Fruit fly (Drosophila melanogaster) whole organism, embryonic: ENCODE results near the gene CG43136.

Experiments
- Abd-B ChIP-seq: fragments of 200-800 bp; sonication (Bioruptor generic); optimal IDR thresholded peaks from 2 replicates; lab custom pipeline; 2018; ENCODE audit warnings: missing biosample characterization, mild to moderate bottlenecking, missing genetic modification characterization, moderate library complexity
- Adf1 ChIP-seq: fragments of 200-800 bp; sonication (Bioruptor generic); IDR thresholded peaks from 2 replicates; pipeline ENCODE4 v1.3.6; 2022; ENCODE audit warnings: missing biosample characterization, missing genetic modification characterization
- Bgb ChIP-seq: fragments of 200-800 bp; sonication (Bioruptor generic); IDR thresholded peaks from 2 replicates; pipeline ENCODE4 v1.3.6; 2022; ENCODE audit warnings: missing biosample characterization, missing genetic modification characterization; ENCODE audit not compliant: partially characterized antibody
- CG10321 ChIP-seq: fragments of 200-800 bp; sonication (Bioruptor generic); IDR thresholded peaks from 2 replicates; pipeline ENCODE4 v1.3.6; 2022; ENCODE audit warnings: missing biosample characterization, missing genetic modification characterization
- CG10543 ChIP-seq: fragments of 200-800 bp; sonication (Bioruptor generic); optimal IDR thresholded peaks from 3 replicates; lab custom pipeline; 2017; ENCODE audit warnings: missing biosample characterization, mild to moderate bottlenecking, missing genetic modification characterization, moderate library complexity
- CG10979 ChIP-seq: fragments of 200-800 bp; sonication (Bioruptor generic); optimal IDR thresholded peaks from 2 replicates; lab custom pipeline; 2018; ENCODE audit warnings: missing biosample characterization, mild to moderate bottlenecking, missing genetic modification characterization, moderate library complexity
- CG12659 ChIP-seq: fragments of 200-800 bp; sonication (Bioruptor generic); optimal IDR thresholded peaks from 3 replicates; lab custom pipeline; 2017; ENCODE audit warnings: mild to moderate bottlenecking, missing biosample characterization, missing genetic modification reagents, missing genetic modification characterization
- CG13624 ChIP-seq: fragments of 200-800 bp; sonication (Bioruptor generic); optimal IDR thresholded peaks from 2 replicates; lab custom pipeline; 2016; ENCODE audit warnings: missing biosample characterization, missing genetic modification characterization
- CG14860 ChIP-seq: fragments of 200-800 bp; sonication (Bioruptor generic); IDR thresholded peaks from 3 replicates; pipeline ENCODE4 v1.3.6; 2022; ENCODE audit warnings: missing biosample characterization, missing genetic modification characterization; ENCODE audit not compliant: partially characterized antibody
- CG15479 ChIP-seq: fragments of 200-800 bp; sonication (Bioruptor generic); optimal IDR thresholded peaks from 3 replicates; lab custom pipeline; 2019; ENCODE audit warnings: missing biosample characterization, mild to moderate bottlenecking, missing genetic modification characterization, moderate library complexity
- CG17912 ChIP-seq: fragments of 200-800 bp; sonication (Bioruptor generic); optimal IDR thresholded peaks from 2 replicates; lab custom pipeline; 2018; ENCODE audit warnings: missing biosample characterization, mild to moderate bottlenecking, missing genetic modification characterization
- CG18764 ChIP-seq: fragments of 200-800 bp; sonication (Bioruptor generic); optimal IDR thresholded peaks from 3 replicates; lab custom pipeline; 2016; ENCODE audit warnings: missing biosample characterization, missing genetic modification characterization
- CG2202 ChIP-seq: fragments of 200-800 bp; sonication (Bioruptor generic); optimal IDR thresholded peaks from 2 replicates; lab custom pipeline; 2018; ENCODE audit warnings: missing biosample characterization, mild to moderate bottlenecking, missing genetic modification characterization
- CG31441 ChIP-seq: fragments of 200-800 bp; sonication (Bioruptor generic); IDR thresholded peaks from 2 replicates; pipeline ENCODE4 v1.3.6; 2022; ENCODE audit warnings: missing biosample characterization, missing genetic modification characterization
- CG3838 ChIP-seq: fragments of 200-800 bp; sonication (Bioruptor generic); optimal IDR thresholded peaks from 3 replicates; lab custom pipeline; 2016; ENCODE audit warnings: missing biosample characterization, missing genetic modification characterization
- CG4730 ChIP-seq: fragments of 200-800 bp; sonication (Bioruptor generic); IDR thresholded peaks from 2 replicates; pipeline ENCODE4 v1.3.6; 2022; ENCODE audit warnings: missing biosample characterization, missing genetic modification characterization
- CG6813 ChIP-seq: fragments of 200-800 bp; sonication (Bioruptor generic); optimal IDR thresholded peaks from 2 replicates; lab custom pipeline; 2017; ENCODE audit warnings: missing biosample characterization, missing genetic modification characterization, mild to moderate bottlenecking, moderate library complexity, missing genetic modification reagents
- CG8944 ChIP-seq: fragments of 200-800 bp; sonication (Bioruptor generic); optimal IDR thresholded peaks from 3 replicates; lab custom pipeline; 2016; ENCODE audit warnings: missing biosample characterization, missing genetic modification characterization
- CrebB ChIP-seq: fragments of 200-800 bp; sonication (Bioruptor generic); optimal IDR thresholded peaks from 3 replicates; lab custom pipeline; 2018; ENCODE audit warnings: missing biosample characterization, mild to moderate bottlenecking, missing genetic modification characterization
- D19A ChIP-seq: fragments of 200-800 bp; optimal IDR thresholded peaks from 3 replicates; lab custom pipeline; 2019; ENCODE audit warnings: missing biosample characterization, mild to moderate bottlenecking, missing genetic modification characterization, moderate library complexity
- Dip2 ChIP-seq: fragments of 200-800 bp; sonication (Bioruptor generic); IDR thresholded peaks from 2 replicates; pipeline ENCODE4 v1.3.6; 2022; ENCODE audit warnings: missing biosample characterization, missing genetic modification characterization
- Hand ChIP-seq: fragments of 200-800 bp; sonication (Bioruptor generic); optimal IDR thresholded peaks from 2 replicates; lab custom pipeline; 2017; ENCODE audit warnings: mild to moderate bottlenecking, missing biosample characterization, missing genetic modification reagents, missing genetic modification characterization
- Med ChIP-seq: fragments of 200-800 bp; sonication (Bioruptor generic); peaks from one replicate; lab custom pipeline; 2016; ENCODE audit warnings: missing biosample characterization, missing genetic modification characterization, mild to moderate bottlenecking, inconsistent platforms, moderate library complexity
- Mes4 ChIP-seq: fragments of 200-800 bp; sonication (Bioruptor generic); optimal IDR thresholded peaks from 2 replicates; lab custom pipeline; 2016; ENCODE audit warnings: missing biosample characterization, missing genetic modification characterization
- NC2α ChIP-seq: fragments of 200-800 bp; sonication (Bioruptor generic); optimal IDR thresholded peaks from 2 replicates; lab custom pipeline; 2016; ENCODE audit warnings: missing biosample characterization, missing genetic modification characterization
- NfI ChIP-seq: fragments of 200-800 bp; sonication (Bioruptor generic); optimal IDR thresholded peaks from 3 replicates; lab custom pipeline; 2018; ENCODE audit warnings: missing biosample characterization, mild to moderate bottlenecking, missing genetic modification characterization, moderate library complexity
- Opbp ChIP-seq: fragments of 200-800 bp; sonication (Bioruptor generic); IDR thresholded peaks from 3 replicates; pipeline ENCODE4 v1.3.6; 2022; ENCODE audit warnings: missing biosample characterization, missing genetic modification characterization; ENCODE audit not compliant: partially characterized antibody
- Pdp1 ChIP-seq, 2 experiments: fragments of 200-800 bp; sonication (Bioruptor generic); optimal IDR thresholded peaks; 3 replicates each; lab custom pipeline; 2016; ENCODE audit warnings: missing biosample characterization in 2 of 2, missing genetic modification characterization in 2 of 2, mild to moderate bottlenecking in 1 of 2, moderate library complexity in 1 of 2
- Ptx1 ChIP-seq: fragments of 200-800 bp; sonication (Bioruptor generic); IDR thresholded peaks from 2 replicates; pipeline ENCODE4 v1.3.6; 2022; ENCODE audit warnings: missing biosample characterization, missing genetic modification characterization
- Scr ChIP-seq: fragments of 200-800 bp; sonication (Bioruptor generic); IDR thresholded peaks from 2 replicates; pipeline ENCODE4 v1.3.6; 2022; ENCODE audit warnings: missing biosample characterization, missing genetic modification characterization; ENCODE audit not compliant: partially characterized antibody
- Side ChIP-seq: fragments of 200-800 bp; sonication (Bioruptor generic); optimal IDR thresholded peaks from 2 replicates; lab custom pipeline; 2016; ENCODE audit warnings: missing biosample characterization, missing genetic modification characterization
- aop ChIP-seq: fragments of 200-800 bp; sonication (Bioruptor generic); IDR thresholded peaks from 2 replicates; pipeline ENCODE4 v1.3.6; 2022; ENCODE audit warnings: missing biosample characterization, missing genetic modification characterization
- ara ChIP-seq: fragments of 200-800 bp; sonication (Bioruptor generic); IDR thresholded peaks from 2 replicates; pipeline ENCODE4 v1.3.6; 2022; ENCODE audit warnings: missing biosample characterization, missing genetic modification characterization
- ash1 ChIP-seq: fragments of 200-800 bp; sonication (Bioruptor generic); optimal IDR thresholded peaks from 2 replicates; lab custom pipeline; 2018; ENCODE audit warnings: missing biosample characterization, mild to moderate bottlenecking, missing genetic modification characterization
- emc ChIP-seq: fragments of 200-800 bp; sonication (Bioruptor generic); optimal IDR thresholded peaks from 2 replicates; lab custom pipeline; 2016; ENCODE audit warnings: missing biosample characterization, missing genetic modification characterization
- gro ChIP-seq: fragments of 200-800 bp; sonication (Bioruptor generic); optimal IDR thresholded peaks from 2 replicates; lab custom pipeline; 2016; ENCODE audit warnings: missing biosample characterization, missing genetic modification characterization
- hb ChIP-seq: fragments of 200-800 bp; sonication (Bioruptor generic); IDR thresholded peaks from 3 replicates; pipeline ENCODE4 v1.3.6; 2022; ENCODE audit warnings: missing biosample characterization, missing genetic modification characterization; ENCODE audit not compliant: partially characterized antibody
- inv ChIP-seq: fragments of 200-800 bp; sonication (Bioruptor generic); IDR thresholded peaks from 2 replicates; pipeline ENCODE4 v1.3.6; 2022; ENCODE audit warnings: missing biosample characterization, missing genetic modification characterization; ENCODE audit not compliant: partially characterized antibody
- kay ChIP-seq: fragments of 200-800 bp; sonication (Bioruptor generic); optimal IDR thresholded peaks from 2 replicates; lab custom pipeline; 2016; ENCODE audit warnings: missing biosample characterization, missing genetic modification characterization
- kni ChIP-seq: fragments of 200-800 bp; sonication (Bioruptor generic); optimal IDR thresholded peaks from 3 replicates; lab custom pipeline; 2017; ENCODE audit warnings: mild to moderate bottlenecking, missing biosample characterization, missing genetic modification reagents, missing genetic modification characterization
- lmd ChIP-seq: fragments of 200-800 bp; sonication (Bioruptor generic); IDR thresholded peaks from 2 replicates; pipeline ENCODE4 v1.3.6; 2022; ENCODE audit warnings: missing biosample characterization, missing genetic modification characterization
- org-1 ChIP-seq: fragments of 200-800 bp; sonication (Bioruptor generic); optimal IDR thresholded peaks from 2 replicates; lab custom pipeline; 2017; ENCODE audit warnings: missing biosample characterization, missing genetic modification characterization
- phol ChIP-seq: fragments of 200-800 bp; sonication (Bioruptor generic); optimal IDR thresholded peaks from 3 replicates; lab custom pipeline; 2018; ENCODE audit warnings: missing biosample characterization, mild to moderate bottlenecking, missing genetic modification characterization, moderate library complexity
- pros ChIP-seq: fragments of 200-800 bp; sonication (Bioruptor generic); optimal IDR thresholded peaks from 3 replicates; lab custom pipeline; 2019; ENCODE audit warnings: missing biosample characterization, mild to moderate bottlenecking, missing genetic modification characterization, moderate library complexity
- sens ChIP-seq: fragments of 200-800 bp; sonication (Bioruptor generic); peaks from one replicate; lab custom pipeline; 2016; ENCODE audit warnings: missing biosample characterization, missing genetic modification characterization
- slou ChIP-seq: fragments of 200-800 bp; sonication (Bioruptor generic); optimal IDR thresholded peaks from 3 replicates; lab custom pipeline; 2016; ENCODE audit warnings: missing biosample characterization, missing genetic modification characterization
- sob ChIP-seq: fragments of 200-800 bp; sonication (Bioruptor generic); IDR thresholded peaks from 2 replicates; pipeline ENCODE4 v1.3.6; 2022; ENCODE audit warnings: missing biosample characterization, missing genetic modification characterization
- sqz ChIP-seq: fragments of 200-800 bp; sonication (Bioruptor generic); optimal IDR thresholded peaks from 3 replicates; lab custom pipeline; 2018; ENCODE audit warnings: missing biosample characterization, mild to moderate bottlenecking, missing genetic modification characterization
- wek ChIP-seq: fragments of 200-800 bp; sonication (Bioruptor generic); optimal IDR thresholded peaks from 3 replicates; lab custom pipeline; 2018; ENCODE audit warnings: missing biosample characterization, mild to moderate bottlenecking, missing genetic modification characterization, moderate library complexity

CG43136 gene

dm6 chrX:5901628-5902213, 48.2 kb downstream of the CG43136 start (continued):
- TF ChIP-seq CG6813 (GFP tag; lab: Kevin White, UChicago) (peak; percentile 45), emc (GFP tag; lab: Kevin White, UChicago) (no peak), kni (peak; percentile 35), Dip2 (GFP tag; lab: Robert Waterston, UW) (no peak), kay (GFP tag; lab: Kevin White, UChicago) (no peak), CG13624 (GFP tag; lab: Kevin White, UChicago) (peak; percentile 63), CG14860 (GFP tag; lab: Robert Waterston, UW) (0 out of 3 replicates have a peak, but pooled peaks have one; percentile 16), Abd-B (no peak), sens (GFP tag; lab: Kevin White, UChicago) (peak; percentile 92), org-1 (GFP tag; lab: Kevin White, UChicago) (no peak), wek (peak; percentile 36), CG18764 (GFP tag; lab: Kevin White, UChicago) (no peak), Side (peak; percentile 33), hb (GFP tag; lab: Robert Waterston, UW) (no peak), Opbp (peak; percentile 40; the same call in 2 of the 3 replicates), NC2α (GFP tag; lab: Kevin White, UChicago) (no peak), Med (GFP tag; lab: Kevin White, UChicago) (peak; percentile 77), Pdp1 (GFP tag; optimal IDR thresholded peaks at IDR 0.05; lab: Kevin White, UChicago) (peak in 1 of 2 experiments; percentile 33), CG10321 (GFP tag; lab: Robert Waterston, UW) (peak; percentile 95), ash1 (GFP tag; lab: Kevin White, UChicago) (peak; percentile 45), CG12659 (peak; percentile 34), CG17912 (GFP tag; lab: Kevin White, UChicago) (no peak), inv (no peak), pros (GFP tag; lab: Kevin White, UChicago) (peak; percentile 44), gro (GFP tag; lab: Kevin White, UChicago) (peak; percentile 7), ara (GFP tag; lab: Robert Waterston, UW) (peak; percentile 29; the same call in 1 of the 2 replicates), CG31441 (no peak), CG8944 (GFP tag; lab: Kevin White, UChicago) (peak; percentile 0), lmd (GFP tag; lab: Robert Waterston, UW) (no peak; the same call in 1 of the 2 replicates), aop (GFP tag; lab: Robert Waterston, UW) (no peak), Adf1 (peak; percentile 99), Hand (GFP tag; lab: Kevin White, UChicago) (no peak), CG10979 (peak; percentile 22), D19A (tag; lab: Kevin White, UChicago) (peak; percentile 17), sob (GFP tag; lab: Robert Waterston, UW) (peak; percentile 54; the same call in 1 of the 2 replicates), Scr (peak; percentile 46; the same call in 1 of the 2 replicates), CrebB (no peak), sqz (GFP tag; lab: Kevin White, UChicago) (peak; percentile 28), slou (no peak), NfI (no peak), CG4730 (GFP tag; lab: Robert Waterston, UW) (no peak), Bgb (GFP tag; lab: Robert Waterston, UW) (peak; percentile 45; the same call in 1 of the 2 replicates), Ptx1 (no peak), CG10543 (GFP tag; lab: Kevin White, UChicago) (peak; percentile 73), Mes4 (GFP tag; lab: Kevin White, UChicago) (no peak), phol (tag; lab: Kevin White, UChicago) (peak; percentile 62), CG15479 (GFP tag; lab: Kevin White, UChicago) (peak; percentile 48), CG2202 (tag; lab: Kevin White, UChicago) (no peak), CG3838 (GFP tag; lab: Kevin White, UChicago) (no peak)
